In genomic region chrII:5901407-5902026, ce11 we compare ENCODE assay signal across 8 worm cellular contexts.
TF ChIP-seq lines count a peak whose summit lies in the region.

No protein-coding gene starts in this region.

TF ChIP-seq in whole organism, L1 larva, 84 proteins besides CTCF, POLR2A, EP300 and RAD21 (continues in another document):
- TF ChIP-seq F16B12.6 (tag; optimal IDR thresholded peaks at IDR 0.05; lab: Kevin White, UChicago) = no peak
- TF ChIP-seq blmp-1 (tag; optimal IDR thresholded peaks at IDR 0.05; lab: Kevin White, UChicago) = peak; percentile 66
- TF ChIP-seq tbx-2 (tag; optimal IDR thresholded peaks at IDR 0.05; lab: Kevin White, UChicago) = no peak
- no peak for TF ChIP-seq fkh-10 (GFP tag; optimal IDR thresholded peaks at IDR 0.05; lab: Kevin White, UChicago)
- TF ChIP-seq ama-1 (optimal IDR thresholded peaks at IDR 0.05; lab: Kevin White, UChicago) = no peak
- TF ChIP-seq grh-1 (GFP tag; IDR thresholded peaks at IDR 0.05; lab: Robert Waterston, UW) = no peak
- TF ChIP-seq C16A3.4 (tag; optimal IDR thresholded peaks at IDR 0.05; lab: Kevin White, UChicago) = no peak
- no peak for TF ChIP-seq unc-98 (GFP tag; IDR thresholded peaks at IDR 0.05; lab: Robert Waterston, UW)
- peak; percentile 12 for TF ChIP-seq nhr-47 (tag; optimal IDR thresholded peaks at IDR 0.05; lab: Kevin White, UChicago)
- TF ChIP-seq rnt-1 (tag; optimal IDR thresholded peaks at IDR 0.05; lab: Kevin White, UChicago) = peak; percentile 20
- no peak for TF ChIP-seq pax-3 (tag; optimal IDR thresholded peaks at IDR 0.05; lab: Kevin White, UChicago)
- no peak for TF ChIP-seq aha-1 (tag; optimal IDR thresholded peaks at IDR 0.05; lab: Kevin White, UChicago)

TF ChIP-seq in whole organism, L2 larva, 48 proteins besides CTCF, POLR2A, EP300 and RAD21 (continues in another document):
- TF ChIP-seq Y55F3AM.14 (GFP tag; optimal IDR thresholded peaks at IDR 0.05; lab: Kevin White, UChicago) (peak; percentile 45), sma-9 (GFP tag; optimal IDR thresholded peaks at IDR 0.05; lab: Kevin White, UChicago) (peak; percentile 39), sma-9 (tag; optimal IDR thresholded peaks at IDR 0.05; lab: Kevin White, UChicago) (no peak), R02D3.7 (tag; optimal IDR thresholded peaks at IDR 0.05; lab: Kevin White, UChicago) (no peak), nhr-129 (tag; optimal IDR thresholded peaks at IDR 0.05; lab: Kevin White, UChicago) (no peak), nhr-11 (tag; optimal IDR thresholded peaks at IDR 0.05; lab: Kevin White, UChicago) (no peak), dmd-4 (tag; optimal IDR thresholded peaks at IDR 0.05; lab: Kevin White, UChicago) (no peak), peb-1 (tag; optimal IDR thresholded peaks at IDR 0.05; lab: Kevin White, UChicago) (peak; percentile 46), lsy-2 (tag; optimal IDR thresholded peaks at IDR 0.05; lab: Kevin White, UChicago) (peak in 1 of 2 experiments; percentile 28), nhr-12 (tag; optimal IDR thresholded peaks at IDR 0.05; lab: Kevin White, UChicago) (no peak), crh-2 (tag; optimal IDR thresholded peaks at IDR 0.05; lab: Kevin White, UChicago) (no peak), alr-1 (tag; optimal IDR thresholded peaks at IDR 0.05; lab: Kevin White, UChicago) (no peak)

TF ChIP-seq in whole organism, L3 larva, 47 proteins besides CTCF, POLR2A, EP300 and RAD21 (continues in another document):
- TF ChIP-seq lsy-12 (tag; optimal IDR thresholded peaks at IDR 0.05; lab: Kevin White, UChicago) (peak; percentile 38), fkh-10 (GFP tag; optimal IDR thresholded peaks at IDR 0.05; lab: Kevin White, UChicago) (no peak), egl-5 (tag; optimal IDR thresholded peaks at IDR 0.05; lab: Kevin White, UChicago) (peak; percentile 76), mml-1 (tag; optimal IDR thresholded peaks at IDR 0.05; lab: Kevin White, UChicago) (no peak), elt-1 (tag; optimal IDR thresholded peaks at IDR 0.05; lab: Kevin White, UChicago) (no peak), elt-2 (tag; optimal IDR thresholded peaks at IDR 0.05; lab: Kevin White, UChicago) (peak; percentile 28), ceh-82 (tag; optimal IDR thresholded peaks at IDR 0.05; lab: Kevin White, UChicago) (peak; percentile 23), nhr-67 (tag; optimal IDR thresholded peaks at IDR 0.05; lab: Kevin White, UChicago) (no peak), nhr-23 (tag; optimal IDR thresholded peaks at IDR 0.05; lab: Kevin White, UChicago) (peak; percentile 72), lin-39 (tag; optimal IDR thresholded peaks at IDR 0.05; lab: Kevin White, UChicago) (peak; percentile 5), tbx-2 (tag; optimal IDR thresholded peaks at IDR 0.05; lab: Kevin White, UChicago) (peak; percentile 62), ama-1 (optimal IDR thresholded peaks at IDR 0.05; lab: Kevin White, UChicago) (peak; percentile 68)

TF ChIP-seq in whole organism, L4 larva, 104 proteins besides CTCF, POLR2A, EP300 and RAD21 (continues in another document):
- 0 out of 2 replicates have a peak, but pooled peaks have one; percentile 43 for TF ChIP-seq lin-29 (GFP tag; IDR thresholded peaks at IDR 0.05; lab: Robert Waterston, UW)
- TF ChIP-seq ztf-11 (tag; optimal IDR thresholded peaks at IDR 0.05; lab: Kevin White, UChicago) = no peak
- peak in 1 of 2 experiments; percentile 93 for TF ChIP-seq unc-62 (GFP tag; optimal IDR thresholded peaks at IDR 0.05 in 1 of 2; lab: Kevin White, UChicago)
- no peak for TF ChIP-seq unc-62 (tag; optimal IDR thresholded peaks at IDR 0.05; lab: Kevin White, UChicago)
- no peak for TF ChIP-seq nhr-76 (tag; optimal IDR thresholded peaks at IDR 0.05; lab: Kevin White, UChicago)
- TF ChIP-seq madf-5 (GFP tag; IDR thresholded peaks at IDR 0.05; lab: Robert Waterston, UW) = no peak
- TF ChIP-seq nhr-6 (tag; optimal IDR thresholded peaks at IDR 0.05; lab: Kevin White, UChicago) = no peak
- TF ChIP-seq attf-4 (tag; optimal IDR thresholded peaks at IDR 0.05; lab: Kevin White, UChicago) = no peak
- no peak for TF ChIP-seq T20F7.1 (GFP tag; optimal IDR thresholded peaks at IDR 0.05; lab: Kevin White, UChicago)
- TF ChIP-seq nhr-41 (GFP tag; IDR thresholded peaks at IDR 0.05; lab: Robert Waterston, UW) = no peak
- TF ChIP-seq lin-15B (tag; optimal IDR thresholded peaks at IDR 0.05; lab: Kevin White, UChicago) = no peak
- no peak for TF ChIP-seq snpc-4 (tag; optimal IDR thresholded peaks at IDR 0.05; lab: Kevin White, UChicago)

TF ChIP-seq in whole organism, early embryonic, 17 proteins besides CTCF, POLR2A, EP300 and RAD21:
- TF ChIP-seq scrt-1 (GFP tag; IDR thresholded peaks at IDR 0.05; lab: Robert Waterston, UW) (no peak), aly-1 (tag; optimal IDR thresholded peaks at IDR 0.05; lab: Kevin White, UChicago) (peak; percentile 34)

TF ChIP-seq in whole organism, late embryonic, 69 proteins besides CTCF, POLR2A, EP300 and RAD21:
- TF ChIP-seq unc-3 (GFP tag; conservative IDR thresholded peaks at IDR 0.05; lab: Robert Waterston, UW) = no peak
- no peak for TF ChIP-seq unc-3 (tag; optimal IDR thresholded peaks at IDR 0.05; lab: Kevin White, UChicago)
- TF ChIP-seq C08G9.2 (tag; optimal IDR thresholded peaks at IDR 0.05; lab: Kevin White, UChicago) = peak; percentile 14
- no peak for TF ChIP-seq ceh-31 (tag; optimal IDR thresholded peaks at IDR 0.05; lab: Kevin White, UChicago)
- peak; percentile 64 for TF ChIP-seq syd-9 (tag; optimal IDR thresholded peaks at IDR 0.05; lab: Kevin White, UChicago)
- no peak for TF ChIP-seq madf-2 (tag; optimal IDR thresholded peaks at IDR 0.05; lab: Kevin White, UChicago)
- TF ChIP-seq mec-3 (tag; optimal IDR thresholded peaks at IDR 0.05; lab: Kevin White, UChicago; ENCODE audit: borderline replicate concordance) = peak; percentile 23
- TF ChIP-seq F13H6.1 (tag; optimal IDR thresholded peaks at IDR 0.05; lab: Kevin White, UChicago) = peak; percentile 9
- peak; percentile 7 for TF ChIP-seq ceh-19 (GFP tag; optimal IDR thresholded peaks at IDR 0.05; lab: Kevin White, UChicago)
- no peak for TF ChIP-seq K09A11.1 (tag; optimal IDR thresholded peaks at IDR 0.05; lab: Kevin White, UChicago; ENCODE audit: insufficient read depth)
- no peak for TF ChIP-seq dmd-4 (tag; optimal IDR thresholded peaks at IDR 0.05; lab: Kevin White, UChicago; ENCODE audit: borderline replicate concordance)
- TF ChIP-seq tbx-2 (tag; optimal IDR thresholded peaks at IDR 0.05; lab: Kevin White, UChicago) = peak; percentile 12
- TF ChIP-seq pha-4 (tag; optimal IDR thresholded peaks at IDR 0.05; lab: Kevin White, UChicago) = no peak
- peak; percentile 24 for TF ChIP-seq unc-42 (tag; optimal IDR thresholded peaks at IDR 0.05; lab: Kevin White, UChicago)

TF ChIP-seq in whole organism, mixed stage, embryonic, 35 proteins besides CTCF, POLR2A, EP300 and RAD21:
- TF ChIP-seq sptf-1 (tag; optimal IDR thresholded peaks at IDR 0.05; lab: Kevin White, UChicago) (peak; percentile 36), lin-32 (GFP tag; optimal IDR thresholded peaks at IDR 0.05; lab: Kevin White, UChicago) (peak; percentile 4), unc-39 (tag; optimal IDR thresholded peaks at IDR 0.05; lab: Kevin White, UChicago) (no peak), drap-1 (GFP tag; optimal IDR thresholded peaks at IDR 0.05; lab: Kevin White, UChicago) (no peak), bed-3 (GFP tag; optimal IDR thresholded peaks at IDR 0.05; lab: Kevin White, UChicago) (no peak), nhr-12 (tag; optimal IDR thresholded peaks at IDR 0.05; lab: Kevin White, UChicago) (no peak), blmp-1 (tag; optimal IDR thresholded peaks at IDR 0.05; lab: Kevin White, UChicago) (no peak), elt-3 (tag; optimal IDR thresholded peaks at IDR 0.05; lab: Kevin White, UChicago) (no peak)

TF ChIP-seq in whole organism, young adult, 124 proteins besides CTCF, POLR2A, EP300 and RAD21:
- TF ChIP-seq ceh-91 (GFP tag; IDR thresholded peaks at IDR 0.05; lab: Robert Waterston, UW) (no peak), dox-1 (GFP tag; IDR thresholded peaks at IDR 0.05; lab: Robert Waterston, UW) (peak; percentile 38; the same call in 1 of the 2 replicates), lin-40 (tag; optimal IDR thresholded peaks at IDR 0.05; lab: Kevin White, UChicago) (peak; percentile 13), zfh-2 (GFP tag; conservative IDR thresholded peaks at IDR 0.05; lab: Robert Waterston, UW) (peak; percentile 96), aptf-3 (GFP tag; IDR thresholded peaks at IDR 0.05; lab: Robert Waterston, UW) (0 out of 2 replicates have a peak, but pooled peaks have one; percentile 69), Y53G8AR.9 (GFP tag; conservative IDR thresholded peaks at IDR 0.05; lab: Robert Waterston, UW) (no peak), cebp-1 (GFP tag; IDR thresholded peaks at IDR 0.05; lab: Robert Waterston, UW) (no peak), cebp-1 (tag; optimal IDR thresholded peaks at IDR 0.05; lab: Kevin White, UChicago) (peak; percentile 51), egrh-3 (GFP tag; IDR thresholded peaks at IDR 0.05; lab: Robert Waterston, UW) (peak; percentile 91), madf-8 (GFP tag; conservative IDR thresholded peaks at IDR 0.05; lab: Robert Waterston, UW) (no peak), mcd-1 (GFP tag; IDR thresholded peaks at IDR 0.05; lab: Robert Waterston, UW) (peak; percentile 55), hmg-1.2 (GFP tag; IDR thresholded peaks at IDR 0.05; lab: Robert Waterston, UW) (peak; percentile 27; the same call in 1 of the 2 replicates), nhr-27 (tag; optimal IDR thresholded peaks at IDR 0.05; lab: Kevin White, UChicago) (peak; percentile 18), hmg-20 (GFP tag; IDR thresholded peaks at IDR 0.05; lab: Robert Waterston, UW) (0 out of 2 replicates have a peak, but pooled peaks have one; percentile 16), F52B5.7 (tag; optimal IDR thresholded peaks at IDR 0.05; lab: Kevin White, UChicago) (no peak)
